Fruit fly (Drosophila melanogaster) whole organism, embryonic: ENCODE data around the gene mRpL19.

Experiments used
- CG11247 ChIP-seq: fragments of 200-800 bp; sonication (Bioruptor generic); IDR thresholded peaks from 2 replicates; pipeline ENCODE4 v1.3.6; 2022; ENCODE audit warnings: missing biosample characterization, missing genetic modification characterization
- CG11695 ChIP-seq: fragments of 200-800 bp; sonication (Bioruptor generic); IDR thresholded peaks from 3 replicates; pipeline ENCODE4 v1.3.6; 2022; ENCODE audit warnings: missing biosample characterization, missing genetic modification characterization
- CG12299 ChIP-seq: fragments of 200-800 bp; sonication (Bioruptor generic); optimal IDR thresholded peaks from 2 replicates; lab custom pipeline; 2018; ENCODE audit warnings: missing biosample characterization, mild to moderate bottlenecking, missing genetic modification characterization
- CG13424 ChIP-seq: fragments of 200-800 bp; sonication (Bioruptor generic); optimal IDR thresholded peaks from 2 replicates; lab custom pipeline; 2019; ENCODE audit warnings: missing biosample characterization, mild to moderate bottlenecking, missing genetic modification characterization, moderate library complexity
- CG17359 ChIP-seq: fragments of 200-800 bp; sonication (Bioruptor generic); optimal IDR thresholded peaks from 3 replicates; lab custom pipeline; 2018; ENCODE audit warnings: missing biosample characterization, mild to moderate bottlenecking, missing genetic modification characterization, moderate library complexity
- CG1792 ChIP-seq: fragments of 200-800 bp; sonication (Bioruptor generic); optimal IDR thresholded peaks from 2 replicates; lab custom pipeline; 2016; ENCODE audit warnings: missing biosample characterization, missing genetic modification characterization
- CG18476 ChIP-seq: fragments of 200-800 bp; sonication (Bioruptor generic); optimal IDR thresholded peaks from 2 replicates; lab custom pipeline; 2016; ENCODE audit warnings: missing biosample characterization, mild to moderate bottlenecking, missing genetic modification characterization
- CG18599 ChIP-seq: fragments of 200-800 bp; sonication (Bioruptor generic); optimal IDR thresholded peaks from 3 replicates; lab custom pipeline; 2017; ENCODE audit warnings: missing biosample characterization, missing genetic modification characterization, mild to moderate bottlenecking, moderate library complexity, missing genetic modification reagents
- CG18764 ChIP-seq: fragments of 200-800 bp; sonication (Bioruptor generic); optimal IDR thresholded peaks from 3 replicates; lab custom pipeline; 2016; ENCODE audit warnings: missing biosample characterization, missing genetic modification characterization
- CG2889 ChIP-seq: fragments of 200-800 bp; sonication (Bioruptor generic); IDR thresholded peaks from 3 replicates; pipeline ENCODE4 v1.3.6; 2022; ENCODE audit warnings: missing biosample characterization, missing genetic modification characterization
- CG33557 ChIP-seq: fragments of 200-800 bp; sonication (Bioruptor generic); optimal IDR thresholded peaks from 2 replicates; lab custom pipeline; 2019; ENCODE audit warnings: missing biosample characterization, mild to moderate bottlenecking, missing genetic modification characterization, moderate library complexity
- CG34224 ChIP-seq: fragments of 200-800 bp; sonication (Bioruptor generic); IDR thresholded peaks from 3 replicates; pipeline ENCODE4 v1.3.6; 2022; ENCODE audit warnings: missing biosample characterization, missing genetic modification characterization; ENCODE audit not compliant: partially characterized antibody
- CG34376 ChIP-seq: fragments of 200-800 bp; sonication (Bioruptor generic); optimal IDR thresholded peaks from 2 replicates; lab custom pipeline; 2018; ENCODE audit warnings: missing biosample characterization, mild to moderate bottlenecking, missing genetic modification characterization
- CG4404 ChIP-seq: fragments of 200-800 bp; sonication (Bioruptor generic); IDR thresholded peaks from 2 replicates; pipeline ENCODE4 v1.3.6; 2022; ENCODE audit warnings: missing biosample characterization, missing genetic modification characterization
- CG6272 ChIP-seq: fragments of 200-800 bp; sonication (Bioruptor generic); IDR thresholded peaks from 2 replicates; pipeline ENCODE4 v1.3.6; 2022; ENCODE audit warnings: missing biosample characterization, missing genetic modification characterization
- CG7963 ChIP-seq: fragments of 200-800 bp; sonication (Bioruptor generic); IDR thresholded peaks from 3 replicates; pipeline ENCODE4 v1.3.6; 2022; ENCODE audit warnings: missing biosample characterization, missing genetic modification characterization; ENCODE audit not compliant: partially characterized antibody
- CG8089 ChIP-seq: fragments of 200-800 bp; sonication (Bioruptor generic); optimal IDR thresholded peaks from 3 replicates; lab custom pipeline; 2016; ENCODE audit warnings: missing biosample characterization, missing genetic modification characterization
- CG8765 ChIP-seq: fragments of 200-800 bp; sonication (Bioruptor generic); IDR thresholded peaks from 2 replicates; pipeline ENCODE4 v1.3.6; 2022; ENCODE audit warnings: missing biosample characterization, missing genetic modification characterization
- CG9609 ChIP-seq: fragments of 200-800 bp; sonication (Bioruptor generic); optimal IDR thresholded peaks from 3 replicates; lab custom pipeline; 2016; ENCODE audit warnings: missing biosample characterization, missing genetic modification characterization
- Deaf1 ChIP-seq: fragments of 200-800 bp; optimal IDR thresholded peaks from 3 replicates; lab custom pipeline; 2019; ENCODE audit warnings: missing biosample characterization, mild to moderate bottlenecking, missing genetic modification characterization, moderate library complexity
- Dip3 ChIP-seq: fragments of 200-800 bp; sonication (Bioruptor generic); optimal IDR thresholded peaks from 3 replicates; lab custom pipeline; 2016; ENCODE audit warnings: missing biosample characterization, missing genetic modification characterization
- E2f2 ChIP-seq: fragments of 200-800 bp; sonication (Bioruptor generic); IDR thresholded peaks from 2 replicates; pipeline ENCODE4 v1.3.6; 2022; ENCODE audit warnings: missing biosample characterization, missing genetic modification characterization
- ERR ChIP-seq: fragments of 200-800 bp; sonication (Bioruptor generic); optimal IDR thresholded peaks from 2 replicates; lab custom pipeline; 2016; ENCODE audit warnings: missing biosample characterization, missing genetic modification characterization
- Gsc ChIP-seq: fragments of 200-800 bp; sonication (Bioruptor generic); IDR thresholded peaks from 2 replicates; pipeline ENCODE4 v1.3.6; 2022; ENCODE audit warnings: missing biosample characterization, missing genetic modification characterization
- HLH54F ChIP-seq: fragments of 200-800 bp; sonication (Bioruptor generic); optimal IDR thresholded peaks from 3 replicates; lab custom pipeline; 2016; ENCODE audit warnings: missing biosample characterization, missing genetic modification characterization
- HLHmδ ChIP-seq: fragments of 200-800 bp; sonication (Bioruptor generic); optimal IDR thresholded peaks from 2 replicates; lab custom pipeline; 2018; ENCODE audit warnings: missing biosample characterization, mild to moderate bottlenecking, missing genetic modification characterization, moderate library complexity
- Jarid2 ChIP-seq: fragments of 200-800 bp; sonication (Bioruptor generic); optimal IDR thresholded peaks from 3 replicates; lab custom pipeline; 2017; ENCODE audit warnings: mild to moderate bottlenecking, missing biosample characterization, missing genetic modification reagents, missing genetic modification characterization
- Mrtf ChIP-seq: fragments of 200-800 bp; sonication (Bioruptor generic); IDR thresholded peaks from 3 replicates; pipeline ENCODE4 v1.3.6; 2022; ENCODE audit warnings: missing biosample characterization, missing genetic modification characterization
- NC2α ChIP-seq: fragments of 200-800 bp; sonication (Bioruptor generic); optimal IDR thresholded peaks from 2 replicates; lab custom pipeline; 2016; ENCODE audit warnings: missing biosample characterization, missing genetic modification characterization
- NFAT ChIP-seq: fragments of 200-800 bp; sonication (Bioruptor generic); IDR thresholded peaks from 2 replicates; pipeline ENCODE4 v1.3.6; 2022; ENCODE audit warnings: missing biosample characterization, missing genetic modification characterization
- Nf-YB ChIP-seq: fragments of 200-800 bp; sonication (Bioruptor generic); optimal IDR thresholded peaks from 3 replicates; lab custom pipeline; 2019; ENCODE audit warnings: missing biosample characterization, mild to moderate bottlenecking, missing genetic modification characterization, moderate library complexity
- Ptx1 ChIP-seq: fragments of 200-800 bp; sonication (Bioruptor generic); IDR thresholded peaks from 2 replicates; pipeline ENCODE4 v1.3.6; 2022; ENCODE audit warnings: missing biosample characterization, missing genetic modification characterization
- Ravus ChIP-seq: fragments of 200-800 bp; sonication (Bioruptor generic); IDR thresholded peaks from 2 replicates; pipeline ENCODE4 v1.3.6; 2022; ENCODE audit warnings: missing biosample characterization, missing genetic modification characterization
- Sox100B ChIP-seq: fragments of 200-800 bp; sonication (Bioruptor generic); optimal IDR thresholded peaks from 3 replicates; lab custom pipeline; 2018; ENCODE audit warnings: missing biosample characterization, mild to moderate bottlenecking, missing genetic modification characterization
- Usf ChIP-seq: fragments of 200-800 bp; sonication (Bioruptor generic); optimal IDR thresholded peaks from 2 replicates; lab custom pipeline; 2017; ENCODE audit warnings: missing genotype, missing biosample characterization, missing genetic modification characterization
- az2 ChIP-seq: fragments of 200-800 bp; sonication (Bioruptor generic); optimal IDR thresholded peaks from 3 replicates; lab custom pipeline; 2016; ENCODE audit warnings: missing biosample characterization, missing genetic modification characterization
- cato ChIP-seq: fragments of 200-800 bp; sonication (Bioruptor generic); optimal IDR thresholded peaks from 2 replicates; lab custom pipeline; 2016; ENCODE audit warnings: missing biosample characterization, missing genetic modification characterization, borderline replicate concordance
- ci ChIP-seq: fragments of 200-800 bp; sonication (Bioruptor generic); IDR thresholded peaks from 3 replicates; pipeline ENCODE4 v1.3.6; 2022; ENCODE audit warnings: missing biosample characterization, missing genetic modification characterization
- fd96Cb ChIP-seq: fragments of 200-800 bp; sonication (Bioruptor generic); optimal IDR thresholded peaks from 2 replicates; lab custom pipeline; 2018; ENCODE audit warnings: missing biosample characterization, mild to moderate bottlenecking, missing genetic modification characterization, moderate library complexity
- grau ChIP-seq: fragments of 200-800 bp; optimal IDR thresholded peaks from 3 replicates; lab custom pipeline; 2019; ENCODE audit warnings: missing biosample characterization, mild to moderate bottlenecking, missing genetic modification characterization, moderate library complexity
- hkb ChIP-seq, 2 experiments: fragments of 200-800 bp in 1 of 2; fragments of >200 bp in 1 of 2; sonication (Bioruptor generic) in 1 of 2; IDR thresholded peaks in 1 of 2; optimal IDR thresholded peaks in 1 of 2; 2 replicates each; pipeline versions ENCODE4 v1.3.6 to Lab custom; 2017 to 2022; ENCODE audit warnings: missing biosample characterization in 1 of 2, missing genetic modification characterization in 1 of 2
- jigr1 ChIP-seq: fragments of 200-800 bp; sonication (Bioruptor generic); IDR thresholded peaks from 3 replicates; pipeline ENCODE4 v1.3.6; 2022; ENCODE audit warnings: missing biosample characterization, missing genetic modification characterization
- lmd ChIP-seq: fragments of 200-800 bp; sonication (Bioruptor generic); IDR thresholded peaks from 2 replicates; pipeline ENCODE4 v1.3.6; 2022; ENCODE audit warnings: missing biosample characterization, missing genetic modification characterization
- nerfin-2 ChIP-seq: fragments of 200-800 bp; sonication (Bioruptor generic); IDR thresholded peaks from 2 replicates; pipeline ENCODE4 v1.3.6; 2022; ENCODE audit warnings: missing biosample characterization, missing genetic modification characterization; ENCODE audit not compliant: partially characterized antibody
- pho ChIP-seq: fragments of 200-800 bp; sonication (Bioruptor generic); optimal IDR thresholded peaks from 2 replicates; lab custom pipeline; 2016; ENCODE audit warnings: missing biosample characterization, missing genetic modification characterization
- sima ChIP-seq: fragments of 200-800 bp; sonication (Bioruptor generic); optimal IDR thresholded peaks from 2 replicates; lab custom pipeline; 2016; ENCODE audit warnings: missing biosample characterization, missing genetic modification characterization
- slou ChIP-seq: fragments of 200-800 bp; sonication (Bioruptor generic); optimal IDR thresholded peaks from 3 replicates; lab custom pipeline; 2016; ENCODE audit warnings: missing biosample characterization, missing genetic modification characterization
- so ChIP-seq: fragments of 200-800 bp; sonication (Bioruptor generic); IDR thresholded peaks from 3 replicates; pipeline ENCODE4 v1.3.6; 2022; ENCODE audit warnings: missing biosample characterization, missing genetic modification characterization
- tup ChIP-seq: fragments of 200-800 bp; sonication (Bioruptor generic); optimal IDR thresholded peaks from 2 replicates; lab custom pipeline; 2016; ENCODE audit warnings: missing biosample characterization, mild to moderate bottlenecking, missing genetic modification characterization, moderate library complexity
- wor ChIP-seq: fragments of 200-800 bp; sonication (Bioruptor generic); IDR thresholded peaks from 2 replicates; pipeline ENCODE4 v1.3.6; 2022; ENCODE audit warnings: missing biosample characterization, missing genetic modification characterization
- zen ChIP-seq: fragments of 200-800 bp; sonication (Bioruptor generic); optimal IDR thresholded peaks from 3 replicates; lab custom pipeline; 2018; ENCODE audit warnings: missing biosample characterization, mild to moderate bottlenecking, missing genetic modification characterization, moderate library complexity

Gene mRpL19

dm6 chr3R:8673803-8674234, at the start of gene mRpL19 (continued):
- TF ChIP-seq nerfin-2 (peak; percentile 40; the same call in 1 of the 2 replicates), fd96Cb (no peak), E2f2 (peak; percentile 50), CG11695 (GFP tag; lab: Robert Waterston, UW) (peak; percentile 34; the same call in 1 of the 3 replicates), CG1792 (no peak), Ravus (GFP tag; lab: Robert Waterston, UW) (no peak), Deaf1 (no peak), CG34224 (GFP tag; lab: Robert Waterston, UW) (peak; percentile 53; the same call in 2 of the 3 replicates), CG33557 (GFP tag; lab: Kevin White, UChicago) (peak; percentile 39), Nf-YB (GFP tag; lab: Kevin White, UChicago) (peak; percentile 37), Dip3 (GFP tag; lab: Kevin White, UChicago) (no peak), Gsc (GFP tag; lab: Robert Waterston, UW) (no peak), CG12299 (tag; lab: Kevin White, UChicago) (peak; percentile 58), CG2889 (GFP tag; lab: Robert Waterston, UW) (no peak), CG8089 (GFP tag; lab: Kevin White, UChicago) (no peak), cato (GFP tag; lab: Kevin White, UChicago) (no peak), hkb (optimal IDR thresholded peaks at IDR 0.05; lab: Kevin White, UChicago) (no peak), hkb (GFP tag; IDR thresholded peaks at IDR 0.05; lab: Robert Waterston, UW) (peak; percentile 38; the same call in 1 of the 2 replicates), lmd (GFP tag; lab: Robert Waterston, UW) (no peak), az2 (peak; percentile 9), CG4404 (GFP tag; lab: Robert Waterston, UW) (no peak), Sox100B (GFP tag; lab: Kevin White, UChicago) (peak; percentile 44), HLH54F (GFP tag; lab: Kevin White, UChicago) (no peak), NFAT (GFP tag; lab: Robert Waterston, UW) (no peak), CG11247 (GFP tag; lab: Robert Waterston, UW) (no peak), Ptx1 (GFP tag; lab: Robert Waterston, UW) (no peak), zen (tag; lab: Kevin White, UChicago) (peak; percentile 38), CG18764 (peak; percentile 20), Mrtf (no peak), wor (GFP tag; lab: Robert Waterston, UW) (no peak), CG34376 (GFP tag; lab: Kevin White, UChicago) (peak; percentile 21), so (GFP tag; lab: Robert Waterston, UW) (no peak), Usf (no peak), slou (GFP tag; lab: Kevin White, UChicago) (no peak), tup (GFP tag; lab: Kevin White, UChicago) (no peak), CG18599 (GFP tag; lab: Kevin White, UChicago) (peak; percentile 71), CG8765 (GFP tag; lab: Robert Waterston, UW) (no peak), sima (GFP tag; lab: Kevin White, UChicago) (no peak), grau (peak; percentile 57), CG18476 (peak; percentile 17), CG9609 (GFP tag; lab: Kevin White, UChicago) (no peak), CG7963 (GFP tag; lab: Robert Waterston, UW) (peak; percentile 58; the same call in 1 of the 3 replicates), pho (GFP tag; lab: Kevin White, UChicago) (no peak), ERR (GFP tag; lab: Kevin White, UChicago) (no peak), Jarid2 (GFP tag; lab: Kevin White, UChicago) (no peak), CG13424 (tag; lab: Kevin White, UChicago) (peak; percentile 71), ci (no peak), CG17359 (tag; lab: Kevin White, UChicago) (peak; percentile 40), CG6272 (GFP tag; lab: Robert Waterston, UW) (no peak), NC2α (GFP tag; lab: Kevin White, UChicago) (no peak), jigr1 (GFP tag; lab: Robert Waterston, UW) (peak; percentile 53; the same call in 1 of the 3 replicates), HLHmδ (GFP tag; lab: Kevin White, UChicago) (no peak)
